Fruit fly (Drosophila melanogaster) whole organism, embryonic: Measurements from ENCODE around the gene Hsp83.

Source experiments
- Aef1 ChIP-seq: fragments of 200-800 bp; sonication (Bioruptor generic); IDR thresholded peaks from 3 replicates; pipeline ENCODE4 v1.3.6; 2022; ENCODE audit warnings: missing biosample characterization, missing genetic modification characterization
- Atf3 ChIP-seq: fragments of 200-800 bp; sonication (Bioruptor generic); optimal IDR thresholded peaks from 3 replicates; lab custom pipeline; 2016; ENCODE audit warnings: missing biosample characterization, missing genetic modification characterization
- CG10543 ChIP-seq: fragments of 200-800 bp; sonication (Bioruptor generic); optimal IDR thresholded peaks from 3 replicates; lab custom pipeline; 2017; ENCODE audit warnings: missing biosample characterization, mild to moderate bottlenecking, missing genetic modification characterization, moderate library complexity
- CG11456 ChIP-seq: fragments of 200-800 bp; sonication (Bioruptor generic); IDR thresholded peaks from 3 replicates; pipeline ENCODE4 v1.3.6; 2022; ENCODE audit warnings: missing biosample characterization, missing genetic modification characterization
- CG13287 ChIP-seq: fragments of 200-800 bp; sonication (Bioruptor generic); IDR thresholded peaks from 2 replicates; pipeline ENCODE4 v1.3.6; 2022; ENCODE audit warnings: missing biosample characterization, missing genetic modification characterization; ENCODE audit not compliant: partially characterized antibody
- CG1529 ChIP-seq: fragments of 200-800 bp; sonication (Bioruptor generic); optimal IDR thresholded peaks from 3 replicates; lab custom pipeline; 2018; ENCODE audit warnings: missing biosample characterization, missing genetic modification characterization
- CG15479 ChIP-seq: fragments of 200-800 bp; sonication (Bioruptor generic); optimal IDR thresholded peaks from 3 replicates; lab custom pipeline; 2019; ENCODE audit warnings: missing biosample characterization, mild to moderate bottlenecking, missing genetic modification characterization, moderate library complexity
- CG17912 ChIP-seq: fragments of 200-800 bp; sonication (Bioruptor generic); optimal IDR thresholded peaks from 2 replicates; lab custom pipeline; 2018; ENCODE audit warnings: missing biosample characterization, mild to moderate bottlenecking, missing genetic modification characterization
- CG1792 ChIP-seq: fragments of 200-800 bp; sonication (Bioruptor generic); optimal IDR thresholded peaks from 2 replicates; lab custom pipeline; 2016; ENCODE audit warnings: missing biosample characterization, missing genetic modification characterization
- CG18011 ChIP-seq: fragments of 200-800 bp; sonication (Bioruptor generic); optimal IDR thresholded peaks from 2 replicates; lab custom pipeline; 2017; ENCODE audit warnings: missing biosample characterization, missing genetic modification characterization, mild to moderate bottlenecking, moderate library complexity, missing genotype
- CG1832 ChIP-seq: fragments of 200-800 bp; sonication (Bioruptor generic); optimal IDR thresholded peaks from 2 replicates; lab custom pipeline; 2017; ENCODE audit warnings: missing biosample characterization, mild to moderate bottlenecking, missing genetic modification characterization, inconsistent platforms
- CG18599 ChIP-seq: fragments of 200-800 bp; sonication (Bioruptor generic); optimal IDR thresholded peaks from 3 replicates; lab custom pipeline; 2017; ENCODE audit warnings: missing biosample characterization, missing genetic modification characterization, mild to moderate bottlenecking, moderate library complexity, missing genetic modification reagents
- CG2199 ChIP-seq: fragments of 200-800 bp; sonication (Bioruptor generic); IDR thresholded peaks from 3 replicates; pipeline ENCODE4 v1.3.6; 2022; ENCODE audit warnings: missing biosample characterization, missing genetic modification characterization
- CG3281 ChIP-seq: fragments of 200-800 bp; sonication (Bioruptor generic); optimal IDR thresholded peaks from 3 replicates; lab custom pipeline; 2017; ENCODE audit warnings: missing biosample characterization, mild to moderate bottlenecking, missing genetic modification characterization
- CG3407 ChIP-seq: fragments of 200-800 bp; sonication (Bioruptor generic); optimal IDR thresholded peaks from 2 replicates; lab custom pipeline; 2018; ENCODE audit warnings: missing biosample characterization, mild to moderate bottlenecking, missing genetic modification characterization
- CG34376 ChIP-seq: fragments of 200-800 bp; sonication (Bioruptor generic); optimal IDR thresholded peaks from 2 replicates; lab custom pipeline; 2018; ENCODE audit warnings: missing biosample characterization, mild to moderate bottlenecking, missing genetic modification characterization
- CG3995 ChIP-seq: fragments of 200-800 bp; sonication (Bioruptor generic); optimal IDR thresholded peaks from 3 replicates; lab custom pipeline; 2016; ENCODE audit warnings: missing biosample characterization, missing genetic modification characterization
- CG4730 ChIP-seq: fragments of 200-800 bp; sonication (Bioruptor generic); IDR thresholded peaks from 2 replicates; pipeline ENCODE4 v1.3.6; 2022; ENCODE audit warnings: missing biosample characterization, missing genetic modification characterization
- CG6765 ChIP-seq: fragments of 200-800 bp; sonication (Bioruptor generic); optimal IDR thresholded peaks from 3 replicates; lab custom pipeline; 2017; ENCODE audit warnings: missing biosample characterization, mild to moderate bottlenecking, missing genetic modification characterization
- CG6854 ChIP-seq: fragments of 200-800 bp; sonication (Bioruptor generic); optimal IDR thresholded peaks from 3 replicates; lab custom pipeline; 2017; ENCODE audit warnings: missing biosample characterization, mild to moderate bottlenecking, missing genetic modification characterization
- CG7839 ChIP-seq: fragments of 200-800 bp; sonication (Bioruptor generic); optimal IDR thresholded peaks from 3 replicates; lab custom pipeline; 2018; ENCODE audit warnings: missing biosample characterization, mild to moderate bottlenecking, missing genetic modification characterization, moderate library complexity
- CG8478 ChIP-seq: fragments of >200 bp; optimal IDR thresholded peaks from 2 replicates; lab custom pipeline; 2018
- CG9797 ChIP-seq: fragments of 200-800 bp; sonication (Bioruptor generic); optimal IDR thresholded peaks from 3 replicates; lab custom pipeline; 2018; ENCODE audit warnings: missing biosample characterization, mild to moderate bottlenecking, missing genetic modification characterization
- CHES-1-like ChIP-seq: fragments of 200-800 bp; sonication (Bioruptor generic); optimal IDR thresholded peaks from 2 replicates; lab custom pipeline; 2016; ENCODE audit warnings: missing biosample characterization, missing genetic modification characterization
- Dbx ChIP-seq: fragments of 200-800 bp; sonication (Bioruptor generic); IDR thresholded peaks from 3 replicates; pipeline ENCODE4 v1.3.6; 2022; ENCODE audit warnings: missing biosample characterization, missing genetic modification characterization
- Deaf1 ChIP-seq: fragments of 200-800 bp; optimal IDR thresholded peaks from 3 replicates; lab custom pipeline; 2019; ENCODE audit warnings: missing biosample characterization, mild to moderate bottlenecking, missing genetic modification characterization, moderate library complexity
- HLH54F ChIP-seq: fragments of 200-800 bp; sonication (Bioruptor generic); optimal IDR thresholded peaks from 3 replicates; lab custom pipeline; 2016; ENCODE audit warnings: missing biosample characterization, missing genetic modification characterization
- Hr3 ChIP-seq: fragments of 200-800 bp; sonication (Bioruptor generic); optimal IDR thresholded peaks from 3 replicates; lab custom pipeline; 2016; ENCODE audit warnings: missing biosample characterization, missing genetic modification characterization
- Lim3 ChIP-seq: fragments of 200-800 bp; sonication (Bioruptor generic); IDR thresholded peaks from 2 replicates; pipeline ENCODE4 v1.3.6; 2022; ENCODE audit warnings: missing biosample characterization, missing genetic modification characterization
- NC2β ChIP-seq: fragments of 200-800 bp; sonication (Bioruptor generic); optimal IDR thresholded peaks from 2 replicates; lab custom pipeline; 2016; ENCODE audit warnings: missing biosample characterization, missing genetic modification characterization
- Oli ChIP-seq: fragments of 200-800 bp; sonication (Bioruptor generic); optimal IDR thresholded peaks from 2 replicates; lab custom pipeline; 2018; ENCODE audit warnings: missing biosample characterization, mild to moderate bottlenecking, missing genetic modification characterization, moderate library complexity
- Ravus ChIP-seq: fragments of 200-800 bp; sonication (Bioruptor generic); IDR thresholded peaks from 2 replicates; pipeline ENCODE4 v1.3.6; 2022; ENCODE audit warnings: missing biosample characterization, missing genetic modification characterization
- Rfx ChIP-seq: fragments of 200-800 bp; sonication (Bioruptor generic); IDR thresholded peaks from 2 replicates; pipeline ENCODE4 v1.3.6; 2022; ENCODE audit warnings: missing biosample characterization, missing genetic modification characterization
- Sin3A ChIP-seq: fragments of >200 bp; optimal IDR thresholded peaks from 2 replicates; lab custom pipeline; 2018
- Trl ChIP-seq, 3 experiments: fragments of >200 bp in 2 of 3; fragments of 200-800 bp in 1 of 3; sonication (Bioruptor generic) in 1 of 3; optimal IDR thresholded peaks; 2 replicates in 1 of 3; 3 replicates in 2 of 3; lab custom pipeline; 2016 to 2017; ENCODE audit warnings: missing biosample characterization in 1 of 3, missing genetic modification characterization in 1 of 3
- bbx ChIP-seq: fragments of 200-800 bp; sonication (Bioruptor generic); IDR thresholded peaks from 2 replicates; pipeline ENCODE4 v1.3.6; 2022; ENCODE audit warnings: missing biosample characterization, missing genetic modification characterization; ENCODE audit not compliant: partially characterized antibody
- cg ChIP-seq: fragments of 200-800 bp; sonication (Bioruptor generic); optimal IDR thresholded peaks from 3 replicates; lab custom pipeline; 2019; ENCODE audit warnings: missing biosample characterization, mild to moderate bottlenecking, missing genetic modification characterization, moderate library complexity
- gro ChIP-seq: fragments of 200-800 bp; sonication (Bioruptor generic); optimal IDR thresholded peaks from 2 replicates; lab custom pipeline; 2016; ENCODE audit warnings: missing biosample characterization, missing genetic modification characterization
- jing ChIP-seq: fragments of 200-800 bp; sonication (Bioruptor generic); optimal IDR thresholded peaks from 2 replicates; lab custom pipeline; 2018; ENCODE audit warnings: missing biosample characterization, mild to moderate bottlenecking, missing genetic modification characterization
- pros ChIP-seq: fragments of 200-800 bp; sonication (Bioruptor generic); optimal IDR thresholded peaks from 3 replicates; lab custom pipeline; 2019; ENCODE audit warnings: missing biosample characterization, mild to moderate bottlenecking, missing genetic modification characterization, moderate library complexity
- ranshi ChIP-seq: fragments of 200-800 bp; sonication (Bioruptor generic); IDR thresholded peaks from 2 replicates; pipeline ENCODE4 v1.3.6; 2022; ENCODE audit warnings: missing biosample characterization, missing genetic modification characterization
- rib ChIP-seq: fragments of 200-800 bp; sonication (Bioruptor generic); IDR thresholded peaks from 2 replicates; pipeline ENCODE4 v1.3.6; 2022; ENCODE audit warnings: missing biosample characterization, missing genetic modification characterization
- row ChIP-seq: fragments of 200-800 bp; sonication (Bioruptor generic); IDR thresholded peaks from 3 replicates; pipeline ENCODE4 v1.3.6; 2022; ENCODE audit warnings: missing biosample characterization, missing genetic modification characterization
- schlank ChIP-seq: fragments of 200-800 bp; sonication (Bioruptor generic); optimal IDR thresholded peaks from 2 replicates; lab custom pipeline; 2018; ENCODE audit warnings: missing biosample characterization, mild to moderate bottlenecking, missing genetic modification characterization
- sd ChIP-seq: fragments of 200-800 bp; sonication (Bioruptor generic); optimal IDR thresholded peaks from 3 replicates; lab custom pipeline; 2018; ENCODE audit warnings: missing biosample characterization, mild to moderate bottlenecking, missing genetic modification characterization, moderate library complexity
- sisA ChIP-seq: fragments of 200-800 bp; sonication (Bioruptor generic); IDR thresholded peaks from 2 replicates; pipeline ENCODE4 v1.3.6; 2022; ENCODE audit warnings: missing biosample characterization, missing genetic modification characterization
- vfl ChIP-seq: fragments of 200-800 bp; sonication (Bioruptor generic); optimal IDR thresholded peaks from 2 replicates; lab custom pipeline; 2016; ENCODE audit warnings: missing biosample characterization, missing genetic modification characterization
- zen ChIP-seq: fragments of 200-800 bp; sonication (Bioruptor generic); optimal IDR thresholded peaks from 3 replicates; lab custom pipeline; 2018; ENCODE audit warnings: missing biosample characterization, mild to moderate bottlenecking, missing genetic modification characterization, moderate library complexity
- zfh1 ChIP-seq: fragments of 200-800 bp; sonication (Bioruptor generic); IDR thresholded peaks from 3 replicates; pipeline ENCODE4 v1.3.6; 2022; ENCODE audit warnings: missing biosample characterization, missing genetic modification characterization

Gene Hsp83

dm6 chr3L:3149060-3149872, 43.5 kb upstream of the Hsp83 start (continued):
- TF ChIP-seq Trl (optimal IDR thresholded peaks at IDR 0.05; lab: Kevin White, UChicago) = peak; percentile 78 to 92
- no peak for TF ChIP-seq Trl (GFP tag; optimal IDR thresholded peaks at IDR 0.05; lab: Kevin White, UChicago)
- TF ChIP-seq zen (tag; lab: Kevin White, UChicago) = peak; percentile 28
- peak; percentile 80 for TF ChIP-seq sd (tag; lab: Kevin White, UChicago)
- TF ChIP-seq bbx (GFP tag; lab: Robert Waterston, UW) = peak; percentile 24; the same call in 1 of the 2 replicates
- 0 out of 3 replicates have a peak, but pooled peaks have one; percentile 37 for TF ChIP-seq Aef1 (GFP tag; lab: Robert Waterston, UW)
- TF ChIP-seq CG18011 (GFP tag; lab: Kevin White, UChicago) = no peak
- TF ChIP-seq CG1792 = no peak
- no peak for TF ChIP-seq Oli
- TF ChIP-seq CG13287 (GFP tag; lab: Robert Waterston, UW) = peak; percentile 46; the same call in 1 of the 2 replicates
- no peak for TF ChIP-seq NC2β (GFP tag; lab: Kevin White, UChicago)
- TF ChIP-seq CG3281 (GFP tag; lab: Kevin White, UChicago) = no peak
- peak; percentile 93 for TF ChIP-seq cg (GFP tag; lab: Kevin White, UChicago)
- TF ChIP-seq CG1529 = no peak
- TF ChIP-seq ranshi (GFP tag; lab: Robert Waterston, UW) = peak; percentile 23; the same call in 1 of the 2 replicates
- peak; percentile 44 for TF ChIP-seq gro (GFP tag; lab: Kevin White, UChicago)
- TF ChIP-seq CG7839 (tag; lab: Kevin White, UChicago) = no peak
- peak; percentile 74; the same call in 2 of the 3 replicates for TF ChIP-seq CG2199 (GFP tag; lab: Robert Waterston, UW)
- TF ChIP-seq CG11456 (GFP tag; lab: Robert Waterston, UW) = no peak
- TF ChIP-seq Lim3 (GFP tag; lab: Robert Waterston, UW) = no peak
- peak; percentile 63 for TF ChIP-seq CG18599
- no peak for TF ChIP-seq CG4730 (GFP tag; lab: Robert Waterston, UW)
- peak; percentile 90 for TF ChIP-seq pros (GFP tag; lab: Kevin White, UChicago)
- peak; percentile 38 for TF ChIP-seq CG3995 (GFP tag; lab: Kevin White, UChicago)
- TF ChIP-seq CG3407 (GFP tag; lab: Kevin White, UChicago) = no peak
- TF ChIP-seq row = 0 out of 3 replicates have a peak, but pooled peaks have one; percentile 39
- peak; percentile 54 for TF ChIP-seq CG8478 (lab: Kevin White, UChicago)
- no peak for TF ChIP-seq Hr3
- peak; percentile 93 for TF ChIP-seq Deaf1 (tag; lab: Kevin White, UChicago)
- TF ChIP-seq sisA = no peak
- TF ChIP-seq CG6765 (GFP tag; lab: Kevin White, UChicago) = peak; percentile 3
- TF ChIP-seq CG6854 (GFP tag; lab: Kevin White, UChicago) = peak; percentile 45
- TF ChIP-seq CG9797 (GFP tag; lab: Kevin White, UChicago) = no peak
- no peak for TF ChIP-seq HLH54F (GFP tag; lab: Kevin White, UChicago)
- TF ChIP-seq CG15479 (GFP tag; lab: Kevin White, UChicago) = peak; percentile 6
- peak; percentile 27; the same call in 1 of the 2 replicates for TF ChIP-seq Rfx (GFP tag; lab: Robert Waterston, UW)
- TF ChIP-seq Ravus (GFP tag; lab: Robert Waterston, UW) = no peak
- TF ChIP-seq zfh1 (GFP tag; lab: Robert Waterston, UW) = 0 out of 3 replicates have a peak, but pooled peaks have one; percentile 32
- peak; percentile 96 for TF ChIP-seq CG10543 (GFP tag; lab: Kevin White, UChicago)
- peak; percentile 54 for TF ChIP-seq CHES-1-like (GFP tag; lab: Kevin White, UChicago)
- peak; percentile 23 for TF ChIP-seq CG17912
- peak; percentile 96 for TF ChIP-seq CG34376
- peak; percentile 82 for TF ChIP-seq CG1832 (GFP tag; lab: Kevin White, UChicago)
- TF ChIP-seq Sin3A (lab: Kevin White, UChicago) = no peak
- peak; percentile 81 for TF ChIP-seq Atf3
- TF ChIP-seq vfl (GFP tag; lab: Kevin White, UChicago) = no peak
- TF ChIP-seq Dbx = peak; percentile 33; the same call in 1 of the 3 replicates
- no peak for TF ChIP-seq jing (GFP tag; lab: Kevin White, UChicago)
- TF ChIP-seq schlank = no peak
- TF ChIP-seq rib = peak; percentile 86
